Worm (Caenorhabditis elegans) whole organism, early embryonic: ENCODE measurements around the gene C09G1.4.

Experiments used
- B0310.2 ChIP-seq: sonication (generic microtip); optimal IDR thresholded peaks from 2 replicates; lab custom pipeline; 2016; ENCODE audit warnings: mild to moderate bottlenecking, missing genetic modification characterization, missing compliant biosample characterization
- F13C5.2 ChIP-seq: sonication (generic microtip); optimal IDR thresholded peaks from 2 replicates; lab custom pipeline; 2017; ENCODE audit warnings: mild to moderate bottlenecking, missing genetic modification characterization, inconsistent platforms, missing compliant biosample characterization
- aly-1 ChIP-seq: sonication (generic microtip); optimal IDR thresholded peaks from 2 replicates; lab custom pipeline; 2016; ENCODE audit warnings: missing genetic modification characterization, missing compliant biosample characterization
- ama-1 ChIP-seq: fragments of 150-350 bp; optimal IDR thresholded peaks from 2 replicates; lab custom pipeline; 2014
- ets-7 ChIP-seq: sonication (generic microtip); optimal IDR thresholded peaks from 2 replicates; lab custom pipeline; 2016; ENCODE audit warnings: missing genotype, missing genetic modification characterization, missing compliant biosample characterization
- hmbx-1 ChIP-seq: sonication (generic microtip); optimal IDR thresholded peaks from 2 replicates; lab custom pipeline; 2016; ENCODE audit warnings: mild to moderate bottlenecking, missing genetic modification characterization, missing compliant biosample characterization
- hmg-4 ChIP-seq: fragments of 200-800 bp; sonication (Bioruptor generic); optimal IDR thresholded peaks from 2 replicates; lab custom pipeline; 2018; ENCODE audit warnings: mild to moderate bottlenecking, missing genetic modification characterization, missing compliant biosample characterization
- sea-1 ChIP-seq: fragments of 200-800 bp; sonication (Bioruptor generic); conservative IDR thresholded peaks from 2 replicates; pipeline ENCODE4 v1.3.6; 2022; ENCODE audit warnings: missing genetic modification characterization, missing compliant biosample characterization
- tbx-11 ChIP-seq: fragments of 200-800 bp; sonication (Bioruptor generic); IDR thresholded peaks from 2 replicates; pipeline ENCODE4 v1.3.6; 2022; ENCODE audit warnings: missing genetic modification characterization, missing compliant biosample characterization
- tra-4 ChIP-seq: sonication (generic microtip); optimal IDR thresholded peaks from 2 replicates; lab custom pipeline; 2017; ENCODE audit warnings: missing genetic modification characterization, missing compliant biosample characterization

ce11 chrX:15939224-15939623 is 67.2 kb downstream of the C09G1.4 start, which contains the start of gene mrp-3:
- TF ChIP-seq ama-1 (no peak), hmg-4 (GFP tag; lab: Kevin White, UChicago) (no peak), ets-7 (tag; lab: Kevin White, UChicago) (no peak), sea-1 (GFP tag; lab: Robert Waterston, UW) (no peak), F13C5.2 (tag; lab: Kevin White, UChicago) (no peak), B0310.2 (no peak), hmbx-1 (no peak), tra-4 (tag; lab: Kevin White, UChicago) (no peak), tbx-11 (GFP tag; lab: Robert Waterston, UW) (no peak), aly-1 (tag; lab: Kevin White, UChicago) (no peak)
